Worm (Caenorhabditis elegans): Measurements from ENCODE around the gene top-3.

DNA sequence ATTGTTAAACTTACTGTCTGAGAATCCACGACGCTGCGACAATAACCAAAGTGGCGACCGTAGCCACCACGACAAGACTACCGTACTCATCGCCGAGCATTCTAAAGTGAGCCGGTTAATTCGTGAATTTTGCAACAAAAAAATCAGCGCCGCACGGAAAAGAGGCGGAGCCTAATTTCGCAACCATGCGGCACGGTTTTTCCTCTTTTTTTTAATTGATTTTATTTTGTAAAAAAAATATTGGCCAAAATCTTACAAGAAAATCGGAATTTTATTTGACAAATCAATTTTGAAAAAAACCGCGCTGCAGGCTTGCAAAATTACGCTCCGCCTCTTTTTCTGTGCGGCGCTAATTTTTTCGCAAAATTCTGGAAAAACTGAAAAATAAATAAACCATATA, 26.4 kb downstream of the top-3 start, which contains the start of gene dolk-1:
- TF ChIP-seq efl-1 (GFP tag; optimal IDR thresholded peaks at IDR 0.05) = no peak
- TF ChIP-seq unc-62 (GFP tag; optimal IDR thresholded peaks at IDR 0.05) = no peak
- TF ChIP-seq nhr-27 (tag; optimal IDR thresholded peaks at IDR 0.05) = no peak
- no peak for TF ChIP-seq ceh-40 (GFP tag; IDR thresholded peaks at IDR 0.05)
- TF ChIP-seq Y56A3A.18 (GFP tag; IDR thresholded peaks at IDR 0.05) = no peak
- TF ChIP-seq F10E7.11 (tag; optimal IDR thresholded peaks at IDR 0.05) = no peak
- TF ChIP-seq aptf-2 (GFP tag; conservative IDR thresholded peaks at IDR 0.05) = no peak

Data from whole organism, young adult.